Worm (Caenorhabditis elegans) whole organism, L4 larva: ENCODE results near the gene F53F4.1.

Experiments
- Y48G9A.11 ChIP-seq: fragments of 200-800 bp; sonication (Bioruptor generic); IDR thresholded peaks from 2 replicates; pipeline ENCODE4 v1.3.6; 2022; ENCODE audit warnings: missing genetic modification reagents, missing genetic modification characterization, missing compliant biosample characterization
- pqm-1 ChIP-seq: sonication (generic microtip); optimal IDR thresholded peaks from 2 replicates; lab custom pipeline; 2017; ENCODE audit warnings: missing biosample characterization, missing genetic modification characterization

DNA sequence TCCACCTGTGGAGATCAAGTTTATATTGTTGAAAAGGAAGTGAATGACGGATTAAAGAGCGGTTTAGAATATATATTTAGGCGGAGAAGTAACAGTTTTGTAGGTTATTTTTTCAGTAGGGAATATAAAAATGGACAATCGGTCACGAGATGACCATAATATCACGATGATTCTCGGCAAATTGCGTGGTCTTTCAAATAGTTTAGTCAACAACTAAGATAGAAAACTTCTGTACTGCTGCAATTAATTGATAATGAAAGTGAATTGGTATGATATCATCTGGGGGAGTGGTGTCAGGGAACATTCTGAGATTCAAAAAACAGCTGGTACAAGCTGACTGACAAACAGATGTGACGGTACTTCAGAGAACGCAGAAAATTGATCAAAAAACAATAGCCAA, 23.9 kb downstream of the F53F4.1 start:
- no peak for TF ChIP-seq Y48G9A.11
- no peak for TF ChIP-seq pqm-1 (tag; lab: Kevin White, UChicago)
